Fruit fly (Drosophila melanogaster): ENCODE measurements around the gene Taf3.
A peak's percentile ranks its signal among the peaks of the same experiment; 100 is the strongest.

Gene Taf3

DNA sequence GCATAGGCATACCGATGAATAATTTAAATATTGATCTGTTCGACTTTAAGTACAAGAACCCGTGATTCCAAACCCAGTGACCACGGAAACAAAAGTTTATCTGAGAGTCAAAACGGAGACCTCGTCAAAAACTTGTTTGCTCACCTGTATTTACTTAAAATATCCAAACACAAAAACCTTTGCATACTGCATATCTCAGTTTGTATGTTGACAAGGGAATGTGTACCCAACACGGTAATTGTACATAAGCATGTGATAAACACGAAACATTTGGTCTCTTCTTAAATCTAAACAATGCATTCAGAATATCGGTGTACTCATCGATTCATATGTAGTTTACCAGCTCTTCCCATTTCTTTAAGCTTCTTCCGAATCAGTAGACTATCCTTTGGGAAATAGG is 31.1 kb upstream of the Taf3 start (continued):
- peak; percentile 82 for TF ChIP-seq CG2116 (GFP tag; optimal IDR thresholded peaks at IDR 0.05)
- TF ChIP-seq CG6683 (GFP tag; optimal IDR thresholded peaks at IDR 0.05), result peak; percentile 86
- peak; percentile 76 for TF ChIP-seq bigmax (GFP tag; optimal IDR thresholded peaks at IDR 0.05)

DNA sequence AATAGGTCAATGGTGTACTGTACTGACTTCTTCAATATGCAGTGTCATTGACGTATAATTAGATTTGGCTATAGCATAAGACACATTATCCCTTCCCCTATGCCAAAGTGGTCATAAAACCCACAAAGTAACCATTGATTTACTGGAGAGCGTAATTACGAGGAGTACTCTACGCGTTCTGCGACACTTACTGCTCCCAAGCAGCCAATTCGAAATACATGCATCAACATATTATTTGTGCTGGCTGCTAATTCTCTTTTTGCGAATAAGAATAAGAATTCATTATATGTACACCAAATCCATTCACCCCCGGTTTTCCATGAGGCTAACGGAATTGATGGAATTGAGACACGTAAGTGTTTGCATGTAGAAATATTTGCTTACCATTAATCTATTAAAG is 26.0 kb upstream of the Taf3 start:
- TF ChIP-seq Myb (GFP tag; optimal IDR thresholded peaks at IDR 0.05) (no peak), en (GFP tag; optimal IDR thresholded peaks at IDR 0.05) (no peak), Hsf (GFP tag; optimal IDR thresholded peaks at IDR 0.05) (no peak), toy (GFP tag; IDR thresholded peaks at IDR 0.05) (no peak), CG7745 (tag; optimal IDR thresholded peaks at IDR 0.05) (no peak), CG2199 (GFP tag; IDR thresholded peaks at IDR 0.05) (peak; percentile 57; the same call in 1 of the 3 replicates), CG9932 (GFP tag; IDR thresholded peaks at IDR 0.05) (no peak), tap (tag; optimal IDR thresholded peaks at IDR 0.05) (no peak), jing (GFP tag; optimal IDR thresholded peaks at IDR 0.05) (no peak), Bteb2 (GFP tag; optimal IDR thresholded peaks at IDR 0.05) (no peak), Elba2 (GFP tag; optimal IDR thresholded peaks at IDR 0.05) (peak; percentile 83), phol (tag; optimal IDR thresholded peaks at IDR 0.05) (no peak), vvl (GFP tag; IDR thresholded peaks at IDR 0.05) (no peak), D (optimal IDR thresholded peaks at IDR 0.05) (no peak), D (GFP tag; optimal IDR thresholded peaks at IDR 0.05) (no peak)

DNA sequence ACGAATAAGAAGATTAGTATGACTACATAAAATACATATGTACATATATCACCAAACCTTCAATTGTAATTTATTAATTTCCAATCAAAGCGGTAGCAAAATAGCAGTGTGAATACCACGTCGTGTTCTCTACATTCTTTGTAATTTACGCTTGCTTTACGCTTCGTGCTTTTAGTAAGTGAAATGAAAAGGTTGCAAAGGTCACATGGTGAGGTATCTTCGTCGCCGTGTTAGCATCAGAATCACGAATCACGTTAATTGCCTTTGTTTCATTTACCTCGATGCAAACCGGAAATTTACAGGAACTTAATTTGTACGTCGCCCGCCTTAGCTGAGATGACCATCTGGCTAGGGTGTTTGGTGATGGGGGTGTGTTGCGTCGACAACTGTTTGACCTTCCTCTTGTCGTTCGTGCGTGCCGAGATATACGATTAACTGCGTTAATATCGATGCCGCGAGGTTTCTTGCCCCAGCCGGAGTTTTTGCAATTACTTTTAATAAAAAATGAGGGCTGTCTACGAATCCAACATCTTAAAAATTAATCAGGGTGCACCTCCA is 24.2 kb upstream of the Taf3 start:
- peak; percentile 71 for TF ChIP-seq Neu2 (GFP tag; optimal IDR thresholded peaks at IDR 0.05; ENCODE audit: borderline replicate concordance)
- TF ChIP-seq nerfin-2 (GFP tag; IDR thresholded peaks at IDR 0.05; ENCODE audit: partially characterized antibody), result no peak
- TF ChIP-seq dan (GFP tag; IDR thresholded peaks at IDR 0.05), result no peak
- TF ChIP-seq bbx (GFP tag; IDR thresholded peaks at IDR 0.05; ENCODE audit: partially characterized antibody), result peak; percentile 59; the same call in 1 of the 2 replicates
- TF ChIP-seq abd-A (tag; optimal IDR thresholded peaks at IDR 0.05), result peak; percentile 16
- peak; percentile 42 for TF ChIP-seq D19A (tag; optimal IDR thresholded peaks at IDR 0.05)
- TF ChIP-seq E2f2 (GFP tag; IDR thresholded peaks at IDR 0.05), result no peak
- no peak for TF ChIP-seq zfh1 (GFP tag; IDR thresholded peaks at IDR 0.05)
- TF ChIP-seq Sry-β (GFP tag; optimal IDR thresholded peaks at IDR 0.05), result peak; percentile 75
- TF ChIP-seq Hr78 (GFP tag; optimal IDR thresholded peaks at IDR 0.05), result peak in 1 of 2 experiments; percentile 85
- peak; percentile 77 for TF ChIP-seq Med (GFP tag)
- TF ChIP-seq vvl (GFP tag; IDR thresholded peaks at IDR 0.05), result no peak
- peak; percentile 10 for TF ChIP-seq CG7745 (tag; optimal IDR thresholded peaks at IDR 0.05)
- TF ChIP-seq ash1 (GFP tag; optimal IDR thresholded peaks at IDR 0.05), result peak; percentile 50
- TF ChIP-seq CG17186 (GFP tag; optimal IDR thresholded peaks at IDR 0.05), result no peak
- TF ChIP-seq gsb (GFP tag; IDR thresholded peaks at IDR 0.05), result no peak
- peak; percentile 39 for TF ChIP-seq nerfin-1 (tag; optimal IDR thresholded peaks at IDR 0.05)
- TF ChIP-seq Xrp1 (GFP tag; IDR thresholded peaks at IDR 0.05), result no peak
- peak; percentile 62; the same call in 3 of the 4 replicates for TF ChIP-seq Dll (GFP tag; IDR thresholded peaks at IDR 0.05; ENCODE audit: partially characterized antibody)
- TF ChIP-seq seq (GFP tag; IDR thresholded peaks at IDR 0.05), result 0 out of 2 replicates have a peak, but pooled peaks have one; percentile 34
- TF ChIP-seq CG3281 (GFP tag; optimal IDR thresholded peaks at IDR 0.05), result no peak
- TF ChIP-seq CG13287 (GFP tag; IDR thresholded peaks at IDR 0.05; ENCODE audit: partially characterized antibody), result peak; percentile 22; the same call in 1 of the 2 replicates
- TF ChIP-seq Scr (GFP tag; IDR thresholded peaks at IDR 0.05; ENCODE audit: partially characterized antibody), result peak; percentile 42
- peak; percentile 9 for TF ChIP-seq Nf-YC (tag; optimal IDR thresholded peaks at IDR 0.05)
- no peak for TF ChIP-seq wdn (GFP tag; IDR thresholded peaks at IDR 0.05)
- peak; percentile 67 for TF ChIP-seq CG15514 (GFP tag; optimal IDR thresholded peaks at IDR 0.05)
- TF ChIP-seq row (GFP tag; IDR thresholded peaks at IDR 0.05), result peak; percentile 32; the same call in 1 of the 3 replicates
- TF ChIP-seq cas (GFP tag; IDR thresholded peaks at IDR 0.05), result no peak
- 0 out of 3 replicates have a peak, but pooled peaks have one; percentile 15 for TF ChIP-seq CG14860 (GFP tag; IDR thresholded peaks at IDR 0.05; ENCODE audit: partially characterized antibody)
- TF ChIP-seq bcd (GFP tag; optimal IDR thresholded peaks at IDR 0.05), result no peak
